Worm (Caenorhabditis elegans): ENCODE data around the gene F53A3.7.
A peak's percentile ranks its signal among the peaks of the same experiment; 100 is the strongest.

The F53A3.7 gene

DNA sequence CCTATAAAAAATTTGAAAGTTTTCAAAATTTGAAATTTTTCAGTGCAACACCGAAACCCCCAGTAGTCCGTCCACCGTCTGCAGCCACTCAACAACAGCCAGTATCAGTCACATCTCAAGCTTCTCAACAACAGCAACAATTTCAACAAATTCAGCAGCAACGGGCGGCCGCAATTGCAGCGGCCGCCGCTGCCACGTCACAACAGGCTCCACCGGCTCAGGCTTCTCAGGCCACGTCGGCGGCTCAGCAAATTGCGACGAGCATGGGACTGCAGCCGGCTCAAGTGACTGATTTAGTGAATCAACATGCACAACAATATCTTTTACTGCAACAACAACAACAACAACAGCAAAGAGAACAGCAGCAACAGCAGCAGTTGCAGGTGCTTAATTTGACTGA, 17.2 kb upstream of the F53A3.7 start:
- TF ChIP-seq Y105C5A.15 (GFP tag; IDR thresholded peaks at IDR 0.05) = no peak
- no peak for TF ChIP-seq ceh-44 (GFP tag; IDR thresholded peaks at IDR 0.05)
- TF ChIP-seq saeg-2 (GFP tag; IDR thresholded peaks at IDR 0.05) = no peak
- TF ChIP-seq dmd-9 (GFP tag; IDR thresholded peaks at IDR 0.05) = no peak
- no peak for TF ChIP-seq egl-27 (tag; optimal IDR thresholded peaks at IDR 0.05)
- no peak for TF ChIP-seq ama-1 (optimal IDR thresholded peaks at IDR 0.05)
- peak; percentile 52 for TF ChIP-seq aha-1 (tag)
- no peak for TF ChIP-seq hmg-1.1 (GFP tag; IDR thresholded peaks at IDR 0.05)
- no peak for TF ChIP-seq ceh-62 (tag; optimal IDR thresholded peaks at IDR 0.05)
- no peak for TF ChIP-seq rbr-2 (tag; optimal IDR thresholded peaks at IDR 0.05)
- peak; percentile 84 for TF ChIP-seq set-16 (GFP tag; IDR thresholded peaks at IDR 0.05)
- TF ChIP-seq daf-19 (GFP tag; conservative IDR thresholded peaks at IDR 0.05) = no peak
- no peak for TF ChIP-seq lin-29 (GFP tag; IDR thresholded peaks at IDR 0.05)
- TF ChIP-seq ceh-20 (GFP tag; IDR thresholded peaks at IDR 0.05) = no peak
- no peak for TF ChIP-seq unc-62 (GFP tag; optimal IDR thresholded peaks at IDR 0.05 in 1 of 2)
- TF ChIP-seq unc-62 (tag; optimal IDR thresholded peaks at IDR 0.05) = no peak

- TF ChIP-seq zag-1 (tag; optimal IDR thresholded peaks at IDR 0.05) (no peak), dmd-8 (GFP tag; IDR thresholded peaks at IDR 0.05) (no peak), Y5F2A.4 (GFP tag; optimal IDR thresholded peaks at IDR 0.05) (no peak), mes-2 (tag; optimal IDR thresholded peaks at IDR 0.05; ENCODE audit: poor library complexity, severe bottlenecking) (no peak), daf-12 (tag; optimal IDR thresholded peaks at IDR 0.05) (no peak), snpc-4 (tag; optimal IDR thresholded peaks at IDR 0.05) (no peak), ctbp-1 (GFP tag; IDR thresholded peaks at IDR 0.05) (no peak), ceh-44 (GFP tag; IDR thresholded peaks at IDR 0.05) (no peak), lsy-2 (tag; optimal IDR thresholded peaks at IDR 0.05) (peak in 1 of 2 experiments; percentile 54), ceh-28 (tag; optimal IDR thresholded peaks at IDR 0.05) (no peak), jun-1 (tag; optimal IDR thresholded peaks at IDR 0.05) (no peak), unc-39 (tag; optimal IDR thresholded peaks at IDR 0.05) (no peak), zfp-3 (GFP tag; conservative IDR thresholded peaks at IDR 0.05) (no peak), pha-4 (GFP tag; IDR thresholded peaks at IDR 0.05) (no peak), pha-4 (tag; optimal IDR thresholded peaks at IDR 0.05) (no peak), ZK546.5 (tag; optimal IDR thresholded peaks at IDR 0.05) (no peak), F37D6.2 (tag; optimal IDR thresholded peaks at IDR 0.05) (no peak), nhr-102 (tag; optimal IDR thresholded peaks at IDR 0.05) (no peak), R02D3.7 (tag; optimal IDR thresholded peaks at IDR 0.05) (no peak), dmd-6 (GFP tag; IDR thresholded peaks at IDR 0.05) (no peak), egl-27 (tag; optimal IDR thresholded peaks at IDR 0.05) (no peak), tra-1 (GFP tag; IDR thresholded peaks at IDR 0.05) (no peak), daf-16 (GFP tag; optimal IDR thresholded peaks at IDR 0.05) (no peak), daf-16 (tag; optimal IDR thresholded peaks at IDR 0.05) (no peak), nhr-48 (tag; optimal IDR thresholded peaks at IDR 0.05) (no peak), lin-13 (GFP tag; optimal IDR thresholded peaks at IDR 0.05) (peak; percentile 79), gei-8 (GFP tag; optimal IDR thresholded peaks at IDR 0.05) (peak; percentile 15), ces-1 (GFP tag; optimal IDR thresholded peaks at IDR 0.05) (no peak), egl-43 (GFP tag; IDR thresholded peaks at IDR 0.05) (no peak), aha-1 (tag) (peak; percentile 71), fkh-10 (GFP tag; optimal IDR thresholded peaks at IDR 0.05) (no peak), hif-1 (tag; optimal IDR thresholded peaks at IDR 0.05) (no peak), unc-62 (GFP tag; optimal IDR thresholded peaks at IDR 0.05 in 1 of 2) (no peak), unc-62 (tag; optimal IDR thresholded peaks at IDR 0.05) (no peak), hmg-1.1 (GFP tag; IDR thresholded peaks at IDR 0.05) (no peak), hlh-30 (tag; optimal IDR thresholded peaks at IDR 0.05; ENCODE audit: insufficient read depth) (no peak), mep-1 (tag; optimal IDR thresholded peaks at IDR 0.05) (no peak), duxl-1 (tag; optimal IDR thresholded peaks at IDR 0.05; ENCODE audit: poor library complexity) (no peak), ama-1 (optimal IDR thresholded peaks at IDR 0.05) (no peak), ceh-32 (tag; optimal IDR thresholded peaks at IDR 0.05; ENCODE audit: poor library complexity) (no peak), php-3 (GFP tag; IDR thresholded peaks at IDR 0.05) (no peak), set-16 (GFP tag; IDR thresholded peaks at IDR 0.05) (peak; percentile 19; the same call in 1 of the 2 replicates)
These were observed 13.4 kb upstream of the F53A3.7 start for ce11 chrIII:1937879-1938438.
